Worm (Caenorhabditis elegans) whole organism, L3 larva: ENCODE data around the gene Y67A10A.2.

Experiments used
- R02D3.7 ChIP-seq: fragments of 150-350 bp; optimal IDR thresholded peaks from 2 replicates; lab custom pipeline; 2014; ENCODE audit warnings: missing biosample characterization, missing genetic modification characterization
- ZK546.5 ChIP-seq: sonication (generic microtip); optimal IDR thresholded peaks from 2 replicates; lab custom pipeline; 2017; ENCODE audit warnings: missing biosample characterization, missing genetic modification characterization
- aly-2 ChIP-seq: fragments of 150-350 bp; optimal IDR thresholded peaks from 2 replicates; lab custom pipeline; 2014; ENCODE audit warnings: missing biosample characterization, missing genetic modification characterization
- ama-1 ChIP-seq: fragments of 150-350 bp; optimal IDR thresholded peaks from 2 replicates; lab custom pipeline; 2018
- ceh-16 ChIP-seq: sonication (generic microtip); optimal IDR thresholded peaks from 2 replicates; lab custom pipeline; 2017; ENCODE audit warnings: missing biosample characterization, missing genetic modification characterization
- ceh-28 ChIP-seq: fragments of 150-350 bp; optimal IDR thresholded peaks from 2 replicates; lab custom pipeline; 2014; ENCODE audit warnings: missing biosample characterization, missing genetic modification reagents, missing genetic modification characterization
- ceh-82 ChIP-seq: fragments of 150-350 bp; optimal IDR thresholded peaks from 2 replicates; lab custom pipeline; 2014; ENCODE audit warnings: missing biosample characterization, missing genetic modification characterization
- daf-12 ChIP-seq: fragments of 150-350 bp; optimal IDR thresholded peaks from 2 replicates; lab custom pipeline; 2014; ENCODE audit warnings: missing biosample characterization, missing genetic modification reagents, missing genetic modification characterization
- egl-27 ChIP-seq: sonication (generic microtip); optimal IDR thresholded peaks from 4 replicates; lab custom pipeline; 2017; ENCODE audit warnings: missing biosample characterization, missing genetic modification reagents, missing genetic modification characterization
- egl-5 ChIP-seq: fragments of 150-350 bp; optimal IDR thresholded peaks from 2 replicates; lab custom pipeline; 2017; ENCODE audit warnings: missing biosample characterization, missing genetic modification reagents, missing genetic modification characterization, inconsistent platforms
- elt-1 ChIP-seq: fragments of 150-350 bp; optimal IDR thresholded peaks from 2 replicates; lab custom pipeline; 2014; ENCODE audit warnings: missing biosample characterization, missing genetic modification characterization
- elt-3 ChIP-seq, 3 experiments: fragments of 150-350 bp in 1 of 3; sonication (generic microtip) in 2 of 3; optimal IDR thresholded peaks; 2 replicates in 2 of 3; 4 replicates in 1 of 3; lab custom pipeline; 2014 to 2017; ENCODE audit warnings: missing biosample characterization in 3 of 3, missing genetic modification characterization in 3 of 3
- eor-1 ChIP-seq, 2 experiments: fragments of 150-350 bp; optimal IDR thresholded peaks; 2 replicates each; lab custom pipeline; 2014 to 2018; ENCODE audit warnings: missing biosample characterization in 2 of 2, missing genetic modification characterization in 2 of 2
- fkh-10 ChIP-seq: sonication (generic microtip); optimal IDR thresholded peaks from 2 replicates; lab custom pipeline; 2017; ENCODE audit warnings: missing biosample characterization, missing genetic modification reagents, missing genetic modification characterization
- fos-1 ChIP-seq: fragments of 150-350 bp; optimal IDR thresholded peaks from 2 replicates; lab custom pipeline; 2014; ENCODE audit warnings: missing biosample characterization, missing genetic modification characterization
- hmg-11 ChIP-seq: sonication (generic microtip); optimal IDR thresholded peaks from 2 replicates; lab custom pipeline; 2016; ENCODE audit warnings: missing genetic modification characterization, missing compliant biosample characterization
- jun-1 ChIP-seq: fragments of 150-350 bp; optimal IDR thresholded peaks from 2 replicates; lab custom pipeline; 2014; ENCODE audit warnings: missing biosample characterization, missing genetic modification reagents, missing genetic modification characterization
- lin-39 ChIP-seq: fragments of 150-350 bp; optimal IDR thresholded peaks from 2 replicates; lab custom pipeline; 2018; ENCODE audit warnings: missing biosample characterization, missing genetic modification reagents, missing genetic modification characterization
- lsy-12 ChIP-seq: sonication (generic microtip); optimal IDR thresholded peaks from 2 replicates; lab custom pipeline; 2016; ENCODE audit warnings: mild to moderate bottlenecking, missing genetic modification characterization, missing compliant biosample characterization
- mdl-1 ChIP-seq: fragments of 150-350 bp; optimal IDR thresholded peaks from 2 replicates; lab custom pipeline; 2014; ENCODE audit warnings: missing biosample characterization, missing genetic modification characterization
- nfya-1 ChIP-seq: sonication (generic microtip); optimal IDR thresholded peaks from 2 replicates; lab custom pipeline; 2017; ENCODE audit warnings: missing genetic modification characterization, mild to moderate bottlenecking, missing compliant biosample characterization, antibody characterized with exemption, moderate library complexity; ENCODE audit not compliant: insufficient read depth
- nhr-11 ChIP-seq: fragments of 150-350 bp; optimal IDR thresholded peaks from 2 replicates; lab custom pipeline; 2014; ENCODE audit warnings: missing biosample characterization, missing genetic modification characterization
- nhr-23 ChIP-seq: fragments of 150-350 bp; optimal IDR thresholded peaks from 2 replicates; lab custom pipeline; 2014; ENCODE audit warnings: missing biosample characterization, missing genetic modification reagents, missing genetic modification characterization
- nhr-237 ChIP-seq: fragments of 150-350 bp; optimal IDR thresholded peaks from 2 replicates; lab custom pipeline; 2014; ENCODE audit warnings: missing biosample characterization, missing genetic modification characterization
- nhr-25 ChIP-seq: sonication (generic microtip); optimal IDR thresholded peaks from 2 replicates; lab custom pipeline; 2017; ENCODE audit warnings: missing biosample characterization, missing genetic modification characterization
- nhr-28 ChIP-seq: fragments of 150-350 bp; optimal IDR thresholded peaks from 2 replicates; lab custom pipeline; 2014; ENCODE audit warnings: missing biosample characterization, missing genetic modification characterization
- nhr-43 ChIP-seq: sonication (generic microtip); optimal IDR thresholded peaks from 2 replicates; lab custom pipeline; 2016; ENCODE audit warnings: mild to moderate bottlenecking, missing genetic modification characterization, missing compliant biosample characterization; ENCODE audit not compliant: poor library complexity, severe bottlenecking
- nhr-67 ChIP-seq: fragments of 150-350 bp; optimal IDR thresholded peaks from 2 replicates; lab custom pipeline; 2014; ENCODE audit warnings: missing biosample characterization, missing genetic modification characterization
- nhr-76 ChIP-seq: fragments of 150-350 bp; sonication (generic microtip); optimal IDR thresholded peaks from 5 replicates; lab custom pipeline; 2014; ENCODE audit warnings: missing biosample characterization, missing genetic modification characterization
- pha-4 ChIP-seq: fragments of 150-350 bp; optimal IDR thresholded peaks from 2 replicates; lab custom pipeline; 2014; ENCODE audit warnings: missing biosample characterization, missing genetic modification reagents, missing genetic modification characterization
- pqm-1 ChIP-seq: fragments of 150-350 bp; optimal IDR thresholded peaks from 2 replicates; lab custom pipeline; 2017; ENCODE audit warnings: missing biosample characterization, missing genetic modification characterization, inconsistent platforms
- sea-2 ChIP-seq: fragments of 150-350 bp; sonication (generic microtip); optimal IDR thresholded peaks from 4 replicates; lab custom pipeline; 2014; ENCODE audit warnings: missing biosample characterization, missing genetic modification reagents, missing genetic modification characterization
- snpc-4 ChIP-seq: fragments of 150-350 bp; optimal IDR thresholded peaks from 2 replicates; lab custom pipeline; 2014; ENCODE audit warnings: missing biosample characterization, missing genetic modification characterization
- tbx-2 ChIP-seq: sonication (generic microtip); optimal IDR thresholded peaks from 2 replicates; lab custom pipeline; 2016; ENCODE audit warnings: mild to moderate bottlenecking, missing genetic modification characterization, missing compliant biosample characterization
- unc-39 ChIP-seq: sonication (generic microtip); optimal IDR thresholded peaks from 4 replicates; lab custom pipeline; 2017; ENCODE audit warnings: missing biosample characterization, missing genetic modification characterization
- unc-62 ChIP-seq: fragments of 150-350 bp; sonication (generic microtip); optimal IDR thresholded peaks from 4 replicates; lab custom pipeline; 2014; ENCODE audit warnings: missing biosample characterization, missing genetic modification reagents, missing genetic modification characterization
- zag-1 ChIP-seq: fragments of 150-350 bp; optimal IDR thresholded peaks from 2 replicates; lab custom pipeline; 2014; ENCODE audit warnings: missing biosample characterization, missing genetic modification characterization
- ztf-4 ChIP-seq: fragments of 150-350 bp; optimal IDR thresholded peaks from 2 replicates; lab custom pipeline; 2014; ENCODE audit warnings: missing biosample characterization, missing genetic modification characterization

The Y67A10A.2 gene

DNA sequence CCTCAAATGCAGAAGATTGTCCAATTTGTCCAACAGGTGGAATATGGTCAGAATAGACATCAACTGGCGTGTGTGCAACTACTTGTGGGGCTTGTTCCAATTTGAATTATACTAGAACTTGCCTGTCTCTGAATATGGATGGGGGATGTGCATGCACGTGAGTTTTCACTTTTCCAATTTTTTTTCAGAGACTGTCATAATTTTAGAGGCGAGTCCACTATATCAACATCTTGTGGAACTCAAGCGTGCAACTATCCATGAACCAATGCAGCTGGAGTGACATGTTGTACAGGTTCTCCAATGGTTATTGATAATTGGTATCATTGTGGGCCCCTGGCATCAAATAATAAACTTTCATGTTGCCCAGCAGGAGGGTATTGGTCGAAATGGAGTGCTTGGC lies at the start of gene Y67A10A.2:
Gene Y67A10A.2, plus strand, starts transcription at position 301 of the 400 bp plus-strand sequence.
- TF ChIP-seq egl-27 (tag; lab: Kevin White, UChicago) (no peak), elt-3 (tag; optimal IDR thresholded peaks at IDR 0.05; lab: Kevin White, UChicago) (no peak), ztf-4 (no peak), sea-2 (no peak), tbx-2 (no peak), nhr-76 (tag; lab: Kevin White, UChicago) (no peak), lin-39 (tag; lab: Kevin White, UChicago) (no peak), pha-4 (no peak), ZK546.5 (tag; lab: Kevin White, UChicago) (no peak), fkh-10 (no peak), nfya-1 (tag; lab: Kevin White, UChicago) (no peak), zag-1 (tag; lab: Kevin White, UChicago) (no peak), mdl-1 (tag; lab: Kevin White, UChicago) (no peak), hmg-11 (tag; lab: Kevin White, UChicago) (no peak), aly-2 (tag; lab: Kevin White, UChicago) (no peak), egl-5 (tag; lab: Kevin White, UChicago) (no peak), ama-1 (no peak), daf-12 (tag; lab: Kevin White, UChicago) (no peak), unc-62 (GFP tag; lab: Kevin White, UChicago) (no peak), nhr-28 (tag; lab: Kevin White, UChicago) (no peak)
- TF ChIP-seq, all 47 proteins: peak for 0

- TF ChIP-seq unc-39 (tag; lab: Kevin White, UChicago): no peak
- no peak for TF ChIP-seq jun-1 (tag; lab: Kevin White, UChicago)
- no peak for TF ChIP-seq pqm-1 (tag; lab: Kevin White, UChicago)
- no peak for TF ChIP-seq nhr-43 (tag; lab: Kevin White, UChicago)
Observed at ce11 chrIV:14291601-14292000, 46.3 kb upstream of the Y67A10A.2 start, which contains the start of gene Y64G10A.7. Gene Y64G10A.7, plus strand, starts transcription at chrIV:14291901.

DNA sequence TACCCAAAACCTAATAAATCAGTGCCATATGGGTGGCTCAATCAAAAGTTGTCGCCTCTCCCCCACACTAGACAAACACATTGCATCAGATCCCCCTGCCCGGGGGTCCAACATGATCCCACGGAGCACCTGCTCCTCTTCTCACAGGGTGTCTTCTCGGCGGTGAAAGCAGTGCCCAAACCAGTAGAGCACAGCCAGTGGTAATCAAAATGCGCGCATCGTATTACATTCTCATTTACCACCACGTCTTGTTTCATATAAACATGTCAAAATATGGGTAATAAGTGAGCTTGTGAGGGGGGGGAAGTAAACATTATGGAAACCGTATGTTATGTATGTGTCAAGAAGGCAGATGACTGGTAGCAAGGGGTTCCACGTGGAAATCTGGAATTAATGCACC lies 42.6 kb upstream of the Y67A10A.2 start:
- TF ChIP-seq ztf-4 (no peak), snpc-4 (tag; lab: Kevin White, UChicago) (no peak), nhr-237 (tag; lab: Kevin White, UChicago) (no peak), pqm-1 (tag; lab: Kevin White, UChicago) (no peak), nhr-23 (tag; lab: Kevin White, UChicago) (no peak), fos-1 (tag; lab: Kevin White, UChicago) (no peak), ceh-16 (tag; lab: Kevin White, UChicago) (no peak), nhr-11 (tag; lab: Kevin White, UChicago) (no peak), nhr-25 (tag; lab: Kevin White, UChicago) (no peak), mdl-1 (tag; lab: Kevin White, UChicago) (no peak), lsy-12 (tag; lab: Kevin White, UChicago) (no peak), ceh-28 (tag; lab: Kevin White, UChicago) (no peak), egl-27 (tag; lab: Kevin White, UChicago) (no peak), hmg-11 (tag; lab: Kevin White, UChicago) (no peak), R02D3.7 (tag; lab: Kevin White, UChicago) (no peak), daf-12 (tag; lab: Kevin White, UChicago) (no peak), ceh-82 (tag; lab: Kevin White, UChicago) (no peak)

DNA sequence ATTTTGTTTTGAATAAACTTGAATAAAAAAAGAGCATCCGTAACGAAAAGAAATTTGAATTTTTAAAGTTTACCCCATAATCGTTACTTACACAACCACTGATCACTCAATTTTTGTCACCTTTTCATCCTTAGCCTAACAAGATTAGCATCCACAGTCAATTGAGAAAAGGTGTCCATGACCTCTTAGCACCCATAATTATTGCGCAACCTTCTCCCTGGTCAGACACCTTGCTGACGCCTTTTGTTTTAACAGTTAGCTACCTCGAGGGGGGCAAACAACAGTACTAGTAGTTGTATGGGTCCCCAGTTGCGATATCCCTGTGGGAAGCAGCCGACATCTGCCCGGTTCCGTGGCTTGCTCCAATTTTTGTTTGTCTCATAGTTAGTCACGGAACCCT lies 40.8 kb upstream of the Y67A10A.2 start:
- TF ChIP-seq lsy-12 (tag; lab: Kevin White, UChicago) (no peak), eor-1 (tag; optimal IDR thresholded peaks at IDR 0.05; lab: Kevin White, UChicago) (no peak), snpc-4 (tag; lab: Kevin White, UChicago) (no peak)

DNA sequence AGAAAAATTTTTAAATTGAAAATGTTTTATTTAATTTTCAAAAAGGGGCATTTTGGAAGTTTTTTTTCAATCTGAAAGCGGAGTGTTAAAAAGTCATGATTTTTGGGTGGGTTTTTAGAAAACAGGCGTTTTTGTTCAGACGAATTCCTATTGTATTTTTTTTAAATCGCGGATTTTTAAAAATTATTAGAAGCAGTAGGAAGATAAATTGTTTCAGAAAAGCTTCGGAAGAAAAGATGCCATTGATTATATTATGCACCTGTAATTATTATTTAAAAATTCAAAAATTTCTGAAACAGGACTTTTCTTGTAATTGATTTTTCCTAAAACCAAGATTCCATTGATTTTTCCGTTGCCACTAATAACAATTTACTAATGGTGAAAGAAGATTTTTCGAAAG lies 32.0 kb upstream of the Y67A10A.2 start:
- TF ChIP-seq unc-62 (GFP tag; lab: Kevin White, UChicago): no peak
- TF ChIP-seq nhr-67: no peak
- TF ChIP-seq ceh-16 (tag; lab: Kevin White, UChicago): no peak
- TF ChIP-seq lsy-12 (tag; lab: Kevin White, UChicago): no peak
- TF ChIP-seq jun-1 (tag; lab: Kevin White, UChicago): no peak
- TF ChIP-seq nfya-1 (tag; lab: Kevin White, UChicago): no peak
- no peak for TF ChIP-seq eor-1 (tag; optimal IDR thresholded peaks at IDR 0.05; lab: Kevin White, UChicago)
- TF ChIP-seq elt-1: no peak
- TF ChIP-seq ceh-28 (tag; lab: Kevin White, UChicago): no peak
